Worm (Caenorhabditis elegans) whole organism, L1 larva: ENCODE results near the gene F21H7.3.

ENCODE experiments used
- F16B12.6 ChIP-seq: fragments of 150-350 bp; optimal IDR thresholded peaks from 2 replicates; lab custom pipeline; 2014; ENCODE audit warnings: missing biosample characterization, missing genetic modification characterization
- ama-1 ChIP-seq: fragments of 150-350 bp; optimal IDR thresholded peaks from 2 replicates; lab custom pipeline; 2014
- ceh-8 ChIP-seq: fragments of 200-800 bp; sonication (Bioruptor generic); optimal IDR thresholded peaks from 2 replicates; lab custom pipeline; 2018; ENCODE audit warnings: mild to moderate bottlenecking, missing genetic modification characterization, moderate library complexity, missing compliant biosample characterization
- nhr-19 ChIP-seq: fragments of 200-800 bp; sonication (Bioruptor generic); conservative IDR thresholded peaks from 2 replicates; pipeline ENCODE4 v1.3.6; 2022; ENCODE audit warnings: missing genetic modification characterization, missing compliant biosample characterization
- nhr-237 ChIP-seq: fragments of 150-350 bp; optimal IDR thresholded peaks from 2 replicates; lab custom pipeline; 2014; ENCODE audit warnings: missing biosample characterization, missing genetic modification characterization
- pqm-1 ChIP-seq: sonication (generic microtip); optimal IDR thresholded peaks from 3 replicates; lab custom pipeline; 2017; ENCODE audit warnings: missing biosample characterization, missing genetic modification characterization
- sptf-1 ChIP-seq: fragments of 150-350 bp; optimal IDR thresholded peaks from 2 replicates; lab custom pipeline; 2014; ENCODE audit warnings: missing biosample characterization, missing genetic modification characterization
- unc-98 ChIP-seq: fragments of 200-800 bp; sonication (Bioruptor generic); IDR thresholded peaks from 2 replicates; pipeline ENCODE4 v1.3.6; 2022; ENCODE audit warnings: missing genetic modification characterization, missing compliant biosample characterization

- TF ChIP-seq pqm-1 (no peak), nhr-19 (GFP tag; lab: Robert Waterston, UW) (no peak), F16B12.6 (tag; lab: Kevin White, UChicago) (no peak), ceh-8 (no peak), sptf-1 (tag; lab: Kevin White, UChicago) (no peak), nhr-237 (tag; lab: Kevin White, UChicago) (no peak), unc-98 (no peak), ama-1 (lab: Kevin White, UChicago) (no peak)
Measured at ce11 chrV:16229896-16230295, 5.1 kb downstream of the F21H7.3 start, which contains the start of the genes F21H7.2 and F21H7.12.
